Fruit fly (Drosophila melanogaster): ENCODE measurements around the gene mub.

Gene mub

dm6 chr3L:21823236-21823635 lies 21.4 kb upstream of the mub start, which contains the start of gene CG7407:
Gene CG7407, plus strand, starts transcription at chr3L:21823461.
- TF ChIP-seq lbe (GFP tag; optimal IDR thresholded peaks at IDR 0.05) (peak; percentile 19), MBD-R2 (GFP tag; IDR thresholded peaks at IDR 0.05) (peak; percentile 59), stwl (tag; optimal IDR thresholded peaks at IDR 0.05) (peak; percentile 52), Fer3 (tag; optimal IDR thresholded peaks at IDR 0.05) (no peak), salm (tag; optimal IDR thresholded peaks at IDR 0.05) (no peak), Med (GFP tag) (peak; percentile 34), CG42726 (GFP tag; IDR thresholded peaks at IDR 0.05; ENCODE audit: partially characterized antibody) (no peak), CG3995 (GFP tag; optimal IDR thresholded peaks at IDR 0.05) (peak; percentile 78), bbx (GFP tag; IDR thresholded peaks at IDR 0.05; ENCODE audit: partially characterized antibody) (no peak), CG4617 (GFP tag; optimal IDR thresholded peaks at IDR 0.05; ENCODE audit: borderline replicate concordance) (peak; percentile 27), vnd (GFP tag; IDR thresholded peaks at IDR 0.05; ENCODE audit: partially characterized antibody) (no peak), grn (GFP tag; optimal IDR thresholded peaks at IDR 0.05) (no peak), NFAT (GFP tag; IDR thresholded peaks at IDR 0.05) (no peak), Lhr (GFP tag; optimal IDR thresholded peaks at IDR 0.05) (peak; percentile 0), Doc3 (GFP tag; IDR thresholded peaks at IDR 0.05; ENCODE audit: partially characterized antibody) (no peak), CG8388 (GFP tag; optimal IDR thresholded peaks at IDR 0.05) (no peak), CG13287 (GFP tag; IDR thresholded peaks at IDR 0.05; ENCODE audit: partially characterized antibody) (peak; percentile 31; the same call in 1 of the 2 replicates), TFAM (GFP tag; optimal IDR thresholded peaks at IDR 0.05) (no peak), CG2116 (GFP tag; optimal IDR thresholded peaks at IDR 0.05) (peak; percentile 46), MESR4 (GFP tag; optimal IDR thresholded peaks at IDR 0.05) (peak; percentile 69), CG12391 (tag; optimal IDR thresholded peaks at IDR 0.05) (peak; percentile 37), CG7987 (GFP tag; optimal IDR thresholded peaks at IDR 0.05) (no peak), ham (GFP tag; IDR thresholded peaks at IDR 0.05) (no peak), BEAF-32 (GFP tag; optimal IDR thresholded peaks at IDR 0.05) (peak; percentile 19), wek (GFP tag; optimal IDR thresholded peaks at IDR 0.05) (peak; percentile 6), bsh (GFP tag; optimal IDR thresholded peaks at IDR 0.05) (peak in 1 of 2 experiments; percentile 23), CG18599 (GFP tag; optimal IDR thresholded peaks at IDR 0.05) (no peak), Dp (GFP tag; optimal IDR thresholded peaks at IDR 0.05) (peak; percentile 57), h (optimal IDR thresholded peaks at IDR 0.05) (no peak), crol (GFP tag; IDR thresholded peaks at IDR 0.05) (no peak), CG10267 (tag; optimal IDR thresholded peaks at IDR 0.05) (peak; percentile 50), pzg (GFP tag; optimal IDR thresholded peaks at IDR 0.05) (peak; percentile 32), gfzf (GFP tag; optimal IDR thresholded peaks at IDR 0.05) (peak; percentile 73), row (GFP tag; IDR thresholded peaks at IDR 0.05) (peak; percentile 48; the same call in 1 of the 3 replicates), peb (GFP tag; IDR thresholded peaks at IDR 0.05) (no peak), B-H2 (GFP tag; optimal IDR thresholded peaks at IDR 0.05) (no peak), CG6683 (GFP tag; optimal IDR thresholded peaks at IDR 0.05) (no peak), ftz-f1 (GFP tag; optimal IDR thresholded peaks at IDR 0.05) (peak; percentile 44), nerfin-1 (tag; optimal IDR thresholded peaks at IDR 0.05) (no peak), E2f2 (GFP tag; IDR thresholded peaks at IDR 0.05) (peak; percentile 65), sens (GFP tag) (peak; percentile 61), CG8944 (GFP tag; optimal IDR thresholded peaks at IDR 0.05) (no peak), Scr (GFP tag; IDR thresholded peaks at IDR 0.05; ENCODE audit: partially characterized antibody) (no peak), CG14710 (tag; optimal IDR thresholded peaks at IDR 0.05) (peak; percentile 19), YL-1 (GFP tag; optimal IDR thresholded peaks at IDR 0.05) (peak; percentile 42), CG9797 (GFP tag; optimal IDR thresholded peaks at IDR 0.05) (peak; percentile 64), CG1024 (GFP tag; IDR thresholded peaks at IDR 0.05) (no peak), nom (GFP tag; optimal IDR thresholded peaks at IDR 0.05) (peak; percentile 19), CG11247 (GFP tag; IDR thresholded peaks at IDR 0.05) (no peak), fu2 (GFP tag; optimal IDR thresholded peaks at IDR 0.05) (no peak)

All from whole organism, embryonic.